Worm (Caenorhabditis elegans) whole organism, L2 larva: ENCODE measurements around the gene Y2H9A.6.

Experiments used
- C34F6.9 ChIP-seq: fragments of 150-350 bp; optimal IDR thresholded peaks from 2 replicates; lab custom pipeline; 2014; ENCODE audit warnings: missing biosample characterization, missing genetic modification characterization
- F13H6.1 ChIP-seq: sonication (generic microtip); optimal IDR thresholded peaks from 2 replicates; lab custom pipeline; 2016; ENCODE audit warnings: missing genetic modification characterization, missing compliant biosample characterization
- ZK546.5 ChIP-seq: sonication (generic microtip); optimal IDR thresholded peaks from 2 replicates; lab custom pipeline; 2017; ENCODE audit warnings: missing biosample characterization, missing genetic modification characterization
- alr-1 ChIP-seq: fragments of 150-350 bp; optimal IDR thresholded peaks from 2 replicates; lab custom pipeline; 2014; ENCODE audit warnings: missing biosample characterization, missing genetic modification characterization
- aly-2 ChIP-seq: fragments of 150-350 bp; optimal IDR thresholded peaks from 2 replicates; lab custom pipeline; 2014; ENCODE audit warnings: missing biosample characterization, missing genetic modification characterization
- ama-1 ChIP-seq: fragments of 150-350 bp; optimal IDR thresholded peaks from 2 replicates; lab custom pipeline; 2018; ENCODE audit warnings: inconsistent platforms
- ceh-16 ChIP-seq: fragments of 150-350 bp; optimal IDR thresholded peaks from 2 replicates; lab custom pipeline; 2014; ENCODE audit warnings: missing biosample characterization, missing genetic modification characterization
- ceh-82 ChIP-seq: fragments of 150-350 bp; optimal IDR thresholded peaks from 2 replicates; lab custom pipeline; 2014; ENCODE audit warnings: missing biosample characterization, missing genetic modification characterization
- crh-2 ChIP-seq: sonication (generic microtip); optimal IDR thresholded peaks from 2 replicates; lab custom pipeline; 2017; ENCODE audit warnings: missing biosample characterization, missing genetic modification characterization
- egl-27 ChIP-seq: sonication (generic microtip); optimal IDR thresholded peaks from 3 replicates; lab custom pipeline; 2017; ENCODE audit warnings: missing biosample characterization, missing genetic modification reagents, missing genetic modification characterization
- elt-3 ChIP-seq: sonication (generic microtip); optimal IDR thresholded peaks from 2 replicates; lab custom pipeline; 2017; ENCODE audit warnings: missing biosample characterization, missing genetic modification characterization
- fos-1 ChIP-seq: fragments of 150-350 bp; optimal IDR thresholded peaks from 2 replicates; lab custom pipeline; 2014; ENCODE audit warnings: missing biosample characterization, missing genetic modification characterization
- gmeb-1 ChIP-seq: fragments of 150-350 bp; optimal IDR thresholded peaks from 2 replicates; lab custom pipeline; 2014; ENCODE audit warnings: missing biosample characterization, missing genetic modification characterization
- lin-11 ChIP-seq: fragments of 150-350 bp; sonication (generic microtip); optimal IDR thresholded peaks from 2 replicates; lab custom pipeline; 2014; ENCODE audit warnings: missing biosample characterization, missing genetic modification characterization, inconsistent platforms, mixed read lengths
- lin-13 ChIP-seq: fragments of 150-350 bp; optimal IDR thresholded peaks from 2 replicates; lab custom pipeline; 2014; ENCODE audit warnings: missing biosample characterization, missing genetic modification reagents, missing genetic modification characterization
- lin-39 ChIP-seq: fragments of 150-350 bp; optimal IDR thresholded peaks from 2 replicates; lab custom pipeline; 2014; ENCODE audit warnings: missing biosample characterization, missing genetic modification reagents, missing genetic modification characterization
- lsy-2 ChIP-seq, 2 experiments: fragments of 150-350 bp in 1 of 2; sonication (generic microtip) in 1 of 2; optimal IDR thresholded peaks; 2 replicates each; lab custom pipeline; 2014 to 2017; ENCODE audit warnings: missing biosample characterization in 2 of 2, missing genetic modification characterization in 2 of 2
- mab-5 ChIP-seq: fragments of 150-350 bp; optimal IDR thresholded peaks from 2 replicates; lab custom pipeline; 2014; ENCODE audit warnings: missing biosample characterization, missing genetic modification characterization
- mbf-1 ChIP-seq: sonication (generic microtip); optimal IDR thresholded peaks from 2 replicates; lab custom pipeline; 2017; ENCODE audit warnings: missing biosample characterization, missing genetic modification characterization
- mdl-1 ChIP-seq, 2 experiments: fragments of 150-350 bp in 1 of 2; sonication (generic microtip) in 1 of 2; optimal IDR thresholded peaks; 2 replicates each; lab custom pipeline; 2017; ENCODE audit warnings: missing biosample characterization in 2 of 2, missing genetic modification characterization in 2 of 2
- nhr-10 ChIP-seq: sonication (generic microtip); optimal IDR thresholded peaks from 2 replicates; lab custom pipeline; 2017; ENCODE audit warnings: missing biosample characterization, missing genetic modification characterization
- nhr-12 ChIP-seq: fragments of 150-350 bp; optimal IDR thresholded peaks from 2 replicates; lab custom pipeline; 2014; ENCODE audit warnings: missing biosample characterization, missing genetic modification characterization
- nhr-129 ChIP-seq: fragments of 150-350 bp; optimal IDR thresholded peaks from 2 replicates; lab custom pipeline; 2014; ENCODE audit warnings: missing biosample characterization, missing genetic modification characterization
- nhr-23 ChIP-seq: fragments of 150-350 bp; optimal IDR thresholded peaks from 2 replicates; lab custom pipeline; 2014; ENCODE audit warnings: missing biosample characterization, missing genetic modification reagents, missing genetic modification characterization
- nhr-237 ChIP-seq: fragments of 150-350 bp; optimal IDR thresholded peaks from 2 replicates; lab custom pipeline; 2014; ENCODE audit warnings: missing biosample characterization, missing genetic modification characterization
- nhr-25 ChIP-seq: fragments of 150-350 bp; sonication (generic microtip); optimal IDR thresholded peaks from 3 replicates; lab custom pipeline; 2014; ENCODE audit warnings: missing biosample characterization, missing genetic modification characterization
- nhr-6 ChIP-seq: fragments of 150-350 bp; optimal IDR thresholded peaks from 2 replicates; lab custom pipeline; 2014; ENCODE audit warnings: missing biosample characterization, missing genetic modification characterization
- nhr-77 ChIP-seq: fragments of 150-350 bp; optimal IDR thresholded peaks from 2 replicates; lab custom pipeline; 2014; ENCODE audit warnings: missing biosample characterization, missing genetic modification characterization
- peb-1 ChIP-seq: fragments of 150-350 bp; optimal IDR thresholded peaks from 2 replicates; lab custom pipeline; 2014; ENCODE audit warnings: missing biosample characterization, missing genetic modification characterization
- sem-4 ChIP-seq: fragments of 150-350 bp; optimal IDR thresholded peaks from 2 replicates; lab custom pipeline; 2014; ENCODE audit warnings: missing biosample characterization, missing genetic modification reagents, missing genetic modification characterization
- skn-1 ChIP-seq: sonication (generic microtip); optimal IDR thresholded peaks from 2 replicates; lab custom pipeline; 2017; ENCODE audit warnings: missing biosample characterization, missing genetic modification characterization
- sma-9 ChIP-seq, 2 experiments: fragments of 150-350 bp in 1 of 2; sonication (generic microtip) in 1 of 2; optimal IDR thresholded peaks; 2 replicates each; lab custom pipeline; 2014 to 2016; ENCODE audit warnings: missing genetic modification characterization in 2 of 2, mild to moderate bottlenecking in 1 of 2, missing biosample characterization in 1 of 2, missing compliant biosample characterization in 1 of 2, missing genetic modification reagents in 1 of 2, moderate library complexity in 1 of 2
- snpc-4 ChIP-seq: fragments of 150-350 bp; optimal IDR thresholded peaks from 2 replicates; lab custom pipeline; 2014; ENCODE audit warnings: missing biosample characterization, missing genetic modification characterization
- unc-39 ChIP-seq: fragments of 150-350 bp; optimal IDR thresholded peaks from 2 replicates; lab custom pipeline; 2014; ENCODE audit warnings: missing biosample characterization, missing genetic modification characterization
- unc-55 ChIP-seq: fragments of 150-350 bp; sonication (generic microtip); optimal IDR thresholded peaks from 3 replicates; lab custom pipeline; 2014; ENCODE audit warnings: missing biosample characterization, missing genetic modification reagents, missing genetic modification characterization
- unc-62 ChIP-seq: fragments of 150-350 bp; optimal IDR thresholded peaks from 2 replicates; lab custom pipeline; 2014; ENCODE audit warnings: missing biosample characterization, missing genetic modification reagents, missing genetic modification characterization
- zag-1 ChIP-seq: fragments of 150-350 bp; optimal IDR thresholded peaks from 2 replicates; lab custom pipeline; 2014; ENCODE audit warnings: missing biosample characterization, missing genetic modification characterization
- ztf-1 ChIP-seq: fragments of 200-800 bp; sonication (Bioruptor generic); conservative IDR thresholded peaks from 2 replicates; pipeline ENCODE4 v1.3.6; 2022; ENCODE audit warnings: missing genetic modification characterization, missing compliant biosample characterization
- ztf-4 ChIP-seq: fragments of 150-350 bp; optimal IDR thresholded peaks from 2 replicates; lab custom pipeline; 2014; ENCODE audit warnings: missing biosample characterization, missing genetic modification characterization

The Y2H9A.6 gene

DNA sequence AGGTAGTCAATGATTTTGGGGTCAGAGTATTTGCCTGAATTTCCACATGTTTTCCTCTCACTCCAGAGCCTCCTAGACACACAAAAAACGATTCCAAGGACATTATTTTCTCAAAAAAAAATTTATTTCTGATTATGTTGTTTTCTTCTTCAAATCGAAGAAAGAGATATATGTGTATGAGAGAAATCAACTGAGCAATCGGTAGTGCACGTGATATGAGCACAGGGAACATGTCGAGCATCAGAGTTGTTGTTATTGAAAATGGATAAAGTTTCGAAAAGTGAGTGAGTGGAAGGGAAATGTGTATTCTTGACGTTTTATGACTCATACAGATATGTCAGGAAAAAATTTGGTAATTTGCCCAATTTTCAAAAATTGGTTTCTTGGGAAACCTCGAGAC, 28.4 kb downstream of the Y2H9A.6 start:
- TF ChIP-seq nhr-129, result peak; percentile 10
- TF ChIP-seq ztf-1 (GFP tag; lab: Robert Waterston, UW), result no peak
- no peak for TF ChIP-seq ztf-4
- TF ChIP-seq C34F6.9 (tag; lab: Kevin White, UChicago), result peak; percentile 25
- TF ChIP-seq nhr-12 (tag; lab: Kevin White, UChicago), result no peak
- peak; percentile 19 for TF ChIP-seq sma-9 (GFP tag; optimal IDR thresholded peaks at IDR 0.05; lab: Kevin White, UChicago)
- TF ChIP-seq sma-9 (tag; optimal IDR thresholded peaks at IDR 0.05; lab: Kevin White, UChicago), result no peak

- TF ChIP-seq C34F6.9 (tag; lab: Kevin White, UChicago) (no peak), ceh-16 (tag; lab: Kevin White, UChicago) (no peak), nhr-23 (tag; lab: Kevin White, UChicago) (no peak), lin-39 (no peak), unc-55 (GFP tag; lab: Kevin White, UChicago) (no peak), nhr-10 (no peak), aly-2 (tag; lab: Kevin White, UChicago) (no peak), skn-1 (no peak), nhr-25 (tag; lab: Kevin White, UChicago) (no peak), F13H6.1 (tag; lab: Kevin White, UChicago) (no peak), nhr-6 (tag; lab: Kevin White, UChicago) (no peak), mbf-1 (tag; lab: Kevin White, UChicago) (no peak), egl-27 (no peak), mdl-1 (tag; optimal IDR thresholded peaks at IDR 0.05; lab: Kevin White, UChicago) (no peak), lsy-2 (tag; optimal IDR thresholded peaks at IDR 0.05; lab: Kevin White, UChicago) (peak in 1 of 2 experiments; percentile 27), mab-5 (tag; lab: Kevin White, UChicago) (peak; percentile 8), unc-62 (no peak), gmeb-1 (tag; lab: Kevin White, UChicago) (no peak), nhr-129 (peak; percentile 62), unc-39 (tag; lab: Kevin White, UChicago) (no peak), crh-2 (tag; lab: Kevin White, UChicago) (no peak), sem-4 (tag; lab: Kevin White, UChicago) (no peak), alr-1 (tag; lab: Kevin White, UChicago) (no peak), nhr-237 (tag; lab: Kevin White, UChicago) (no peak)
These were observed 29.8 kb downstream of the Y2H9A.6 start, which contains the start of gene T10G3.1 for ce11 chrV:13473467-13473866. TSS of gene T10G3.1 (minus strand) at chrV:13473679.

- TF ChIP-seq lin-13 (GFP tag; lab: Kevin White, UChicago), result no peak
- TF ChIP-seq sem-4 (tag; lab: Kevin White, UChicago), result no peak
- no peak for TF ChIP-seq crh-2 (tag; lab: Kevin White, UChicago)
- no peak for TF ChIP-seq ama-1 (lab: Kevin White, UChicago)
- TF ChIP-seq lin-11 (tag; lab: Kevin White, UChicago), result no peak
These were observed 32.7 kb downstream of the Y2H9A.6 start, which contains the start of gene T10G3.8 for ce11 chrV:13476350-13476749. TSS of gene T10G3.8 (minus strand) at chrV:13476450.

DNA sequence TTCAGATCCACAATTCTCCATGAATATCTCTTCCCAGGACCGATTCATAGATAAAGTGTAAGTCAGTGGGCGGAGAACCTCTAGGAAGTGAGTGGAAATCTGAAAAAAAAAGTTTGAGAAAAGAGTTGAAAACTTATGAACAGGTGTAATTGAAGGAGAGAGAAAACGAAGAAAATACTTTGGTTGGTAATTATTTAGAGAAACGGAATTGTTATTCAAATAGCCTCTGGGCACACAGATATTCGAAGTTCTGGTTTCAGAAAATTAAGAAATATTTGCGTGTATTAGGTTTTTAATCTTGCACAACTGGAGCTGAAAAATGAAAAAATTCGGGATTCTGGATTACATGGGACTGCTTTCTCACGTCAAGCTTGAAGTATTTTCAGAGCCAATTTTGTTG, 36.1 kb downstream of the Y2H9A.6 start, which contains the start of gene T10G3.2:
Gene T10G3.2, minus strand, starts transcription at position 101 of the 400 bp plus-strand sequence.
- TF ChIP-seq nhr-237 (tag; lab: Kevin White, UChicago), result no peak
- no peak for TF ChIP-seq peb-1 (tag; lab: Kevin White, UChicago)
- TF ChIP-seq nhr-77 (tag; lab: Kevin White, UChicago), result no peak

DNA sequence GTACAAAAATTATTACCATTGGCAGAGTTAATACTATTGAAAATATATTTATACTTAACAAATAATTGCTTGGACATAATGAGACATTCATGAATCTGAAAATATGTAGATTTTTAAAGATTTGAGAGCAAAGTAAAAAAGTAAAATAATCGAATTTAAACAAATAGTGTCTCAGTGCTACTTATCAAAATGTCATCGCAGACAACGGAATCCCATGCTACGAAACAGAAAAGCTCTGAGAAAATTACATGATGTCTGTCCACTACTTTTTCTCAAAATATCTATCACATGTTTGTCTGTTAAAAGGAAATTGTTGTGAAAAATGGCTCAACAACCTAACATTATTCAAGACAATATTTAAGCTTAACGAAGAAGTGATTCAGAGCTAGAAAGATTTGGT, 40.7 kb downstream of the Y2H9A.6 start, which contains the start of gene T10G3.4:
Gene T10G3.4, minus strand, starts transcription at position 101 of the 400 bp plus-strand sequence.
- TF ChIP-seq ceh-82 (tag; lab: Kevin White, UChicago) (no peak), nhr-25 (tag; lab: Kevin White, UChicago) (no peak), fos-1 (no peak), nhr-237 (tag; lab: Kevin White, UChicago) (no peak), lin-11 (tag; lab: Kevin White, UChicago) (no peak), crh-2 (tag; lab: Kevin White, UChicago) (no peak), mab-5 (tag; lab: Kevin White, UChicago) (no peak), sma-9 (GFP tag; optimal IDR thresholded peaks at IDR 0.05; lab: Kevin White, UChicago) (no peak), sma-9 (tag; optimal IDR thresholded peaks at IDR 0.05; lab: Kevin White, UChicago) (no peak), F13H6.1 (tag; lab: Kevin White, UChicago) (no peak), C34F6.9 (tag; lab: Kevin White, UChicago) (no peak), nhr-10 (no peak), snpc-4 (no peak), mdl-1 (tag; optimal IDR thresholded peaks at IDR 0.05; lab: Kevin White, UChicago) (no peak), egl-27 (no peak), ZK546.5 (tag; lab: Kevin White, UChicago) (no peak), zag-1 (tag; lab: Kevin White, UChicago) (no peak), ama-1 (lab: Kevin White, UChicago) (no peak), elt-3 (tag; lab: Kevin White, UChicago) (no peak)
